Fruit fly (Drosophila melanogaster) whole organism, wandering third instar larva: ENCODE data around the gene nht.
A peak's percentile ranks its signal among the peaks of the same experiment; 100 is the strongest.

Experiments
- Abd-B ChIP-seq: fragments of >200 bp; optimal IDR thresholded peaks from 2 replicates; lab custom pipeline; 2017; ENCODE audit warnings: missing biosample characterization, missing genetic modification characterization
- CG32264 ChIP-seq: fragments of 200-800 bp; sonication (Bioruptor generic); optimal IDR thresholded peaks from 2 replicates; lab custom pipeline; 2016; ENCODE audit warnings: missing biosample characterization, missing genetic modification characterization
- CG9705 ChIP-seq: fragments of 200-800 bp; sonication (Bioruptor generic); optimal IDR thresholded peaks from 2 replicates; lab custom pipeline; 2018; ENCODE audit warnings: missing biosample characterization, mild to moderate bottlenecking, missing genetic modification characterization
- CrebA ChIP-seq: fragments of 200-800 bp; sonication (Bioruptor generic); optimal IDR thresholded peaks from 2 replicates; lab custom pipeline; 2016; ENCODE audit warnings: missing biosample characterization, mild to moderate bottlenecking, missing genetic modification characterization, borderline replicate concordance
- Dfd ChIP-seq: fragments of >200 bp; optimal IDR thresholded peaks from 2 replicates; lab custom pipeline; 2017; ENCODE audit warnings: missing biosample characterization, missing genetic modification characterization
- Dif ChIP-seq: fragments of 200-275, 200-300 bp; sonication (Bioruptor generic); optimal IDR thresholded peaks from 2 replicates; lab custom pipeline; 2018; ENCODE audit warnings: missing biosample characterization, missing genetic modification characterization; ENCODE audit not compliant: partially characterized antibody
- GATAd ChIP-seq: sonication (Bioruptor generic); optimal IDR thresholded peaks from 2 replicates; lab custom pipeline; 2016; ENCODE audit warnings: missing biosample characterization, missing genetic modification characterization
- HLH106 ChIP-seq: fragments of 200-800 bp; optimal IDR thresholded peaks from 3 replicates; lab custom pipeline; 2019; ENCODE audit warnings: missing biosample characterization, mild to moderate bottlenecking, missing genetic modification characterization, moderate library complexity
- Hnf4 ChIP-seq: fragments of 200-800 bp; sonication (Bioruptor generic); optimal IDR thresholded peaks from 2 replicates; lab custom pipeline; 2016; ENCODE audit warnings: missing biosample characterization, mild to moderate bottlenecking, missing genetic modification characterization
- Hr78 ChIP-seq: fragments of >200 bp; optimal IDR thresholded peaks from 2 replicates; lab custom pipeline; 2017; ENCODE audit warnings: missing biosample characterization, missing genetic modification characterization
- Hr83 ChIP-seq: fragments of 200-300 bp; sonication (Bioruptor generic); optimal IDR thresholded peaks from 2 replicates; lab custom pipeline; 2016; ENCODE audit warnings: missing biosample characterization, mild to moderate bottlenecking, missing genetic modification characterization, moderate library complexity; ENCODE audit not compliant: poor library complexity, severe bottlenecking
- Jra ChIP-seq: sonication (Bioruptor generic); optimal IDR thresholded peaks from 2 replicates; lab custom pipeline; 2016; ENCODE audit warnings: missing biosample characterization, missing genetic modification characterization
- Mio ChIP-seq: sonication (Bioruptor generic); optimal IDR thresholded peaks from 2 replicates; lab custom pipeline; 2016; ENCODE audit warnings: missing biosample characterization, missing genetic modification characterization
- Myc ChIP-seq: fragments of >200 bp; optimal IDR thresholded peaks from 2 replicates; lab custom pipeline; 2017
- N ChIP-seq: fragments of >200 bp; optimal IDR thresholded peaks from 2 replicates; lab custom pipeline; 2018; ENCODE audit warnings: missing biosample characterization, missing external identifiers, missing genetic modification characterization
- OdsH ChIP-seq: fragments of 200-800 bp; sonication (Bioruptor generic); optimal IDR thresholded peaks from 2 replicates; lab custom pipeline; 2016; ENCODE audit warnings: missing biosample characterization, mild to moderate bottlenecking, missing genetic modification characterization
- Rel ChIP-seq, 2 experiments: fragments of 200-800 bp; sonication (Bioruptor generic) in 1 of 2; optimal IDR thresholded peaks; 2 replicates in 1 of 2; 3 replicates in 1 of 2; lab custom pipeline; 2016 to 2019; ENCODE audit warnings: mild to moderate bottlenecking in 2 of 2, missing biosample characterization in 2 of 2, missing genetic modification characterization in 2 of 2, moderate library complexity in 1 of 2
- Sp1 ChIP-seq: fragments of 200-800 bp; sonication (Bioruptor generic); optimal IDR thresholded peaks from 3 replicates; lab custom pipeline; 2019; ENCODE audit warnings: missing biosample characterization, mild to moderate bottlenecking, missing genetic modification characterization, moderate library complexity
- Vsx2 ChIP-seq: fragments of 200-300, 225-300 bp; sonication (Bioruptor generic); optimal IDR thresholded peaks from 2 replicates; lab custom pipeline; 2018; ENCODE audit warnings: missing biosample characterization, missing genetic modification characterization; ENCODE audit not compliant: partially characterized antibody
- br ChIP-seq: fragments of 200-800 bp; sonication (Bioruptor generic); optimal IDR thresholded peaks from 2 replicates; lab custom pipeline; 2016; ENCODE audit warnings: missing biosample characterization, missing genetic modification characterization
- brk ChIP-seq: fragments of 200-800 bp; sonication (Bioruptor generic); optimal IDR thresholded peaks from 2 replicates; lab custom pipeline; 2016; ENCODE audit warnings: missing biosample characterization, mild to moderate bottlenecking, missing genetic modification characterization
- dl ChIP-seq, 2 experiments: fragments of 175-275, 200-275 bp in 1 of 2; fragments of 200-275 bp in 1 of 2; sonication (Bioruptor generic); optimal IDR thresholded peaks; lab custom pipeline; 2018; ENCODE audit warnings: mild to moderate bottlenecking in 2 of 2, missing biosample characterization in 2 of 2, missing genetic modification characterization in 2 of 2, moderate library complexity in 2 of 2; ENCODE audit not compliant: partially characterized antibody in 2 of 2, insufficient read depth in 1 of 2
- dmrt93B ChIP-seq: fragments of 200-800 bp; sonication (Bioruptor generic); optimal IDR thresholded peaks from 2 replicates; lab custom pipeline; 2018; ENCODE audit warnings: missing biosample characterization, mild to moderate bottlenecking, missing genetic modification characterization
- dsf ChIP-seq: sonication (Bioruptor generic); optimal IDR thresholded peaks from 2 replicates; lab custom pipeline; 2016; ENCODE audit warnings: missing biosample characterization, missing genetic modification characterization, borderline replicate concordance
- ey ChIP-seq: fragments of 200-800 bp; sonication (Bioruptor generic); optimal IDR thresholded peaks from 2 replicates; lab custom pipeline; 2016; ENCODE audit warnings: missing biosample characterization, missing genetic modification characterization
- foxo ChIP-seq, 2 experiments: fragments of 200-800 bp; sonication (Bioruptor generic); optimal IDR thresholded peaks; 2 replicates in 1 of 2; 3 replicates in 1 of 2; lab custom pipeline; 2016 to 2017; ENCODE audit warnings: missing biosample characterization in 2 of 2, missing genetic modification characterization in 2 of 2
- fru ChIP-seq: fragments of 200-800 bp; sonication (Bioruptor generic); optimal IDR thresholded peaks from 3 replicates; lab custom pipeline; 2016; ENCODE audit warnings: missing biosample characterization, mild to moderate bottlenecking, missing genetic modification characterization
- h ChIP-seq: fragments of 200-800 bp; sonication (Bioruptor generic); optimal IDR thresholded peaks from 3 replicates; lab custom pipeline; 2016; ENCODE audit warnings: missing biosample characterization, mild to moderate bottlenecking, missing genetic modification characterization
- jim ChIP-seq: fragments of 175-275, 200-325 bp; sonication (Bioruptor generic); optimal IDR thresholded peaks from 2 replicates; lab custom pipeline; 2016; ENCODE audit warnings: missing biosample characterization, mild to moderate bottlenecking, missing genetic modification characterization
- lola ChIP-seq: fragments of >200 bp; optimal IDR thresholded peaks from 2 replicates; lab custom pipeline; 2017; ENCODE audit warnings: missing biosample characterization, missing genetic modification characterization
- pan ChIP-seq: fragments of >200 bp; optimal IDR thresholded peaks from 2 replicates; lab custom pipeline; 2017
- psq ChIP-seq: fragments of 200-800 bp; sonication (Bioruptor generic); optimal IDR thresholded peaks from 3 replicates; lab custom pipeline; 2017; ENCODE audit warnings: missing biosample characterization, mild to moderate bottlenecking, missing genetic modification characterization, moderate library complexity
- rgr ChIP-seq: fragments of 200-800 bp; sonication (Bioruptor generic); optimal IDR thresholded peaks from 3 replicates; lab custom pipeline; 2016; ENCODE audit warnings: missing biosample characterization, mild to moderate bottlenecking, missing genetic modification characterization
- sage ChIP-seq: fragments of 200-800 bp; sonication (Bioruptor generic); optimal IDR thresholded peaks from 2 replicates; lab custom pipeline; 2016; ENCODE audit warnings: missing biosample characterization, mild to moderate bottlenecking, missing genetic modification characterization
- sv ChIP-seq: fragments of 200-800 bp; sonication (Bioruptor generic); optimal IDR thresholded peaks from 3 replicates; lab custom pipeline; 2016; ENCODE audit warnings: missing biosample characterization, missing genetic modification characterization
- tai ChIP-seq: sonication (Bioruptor generic); optimal IDR thresholded peaks from 2 replicates; lab custom pipeline; 2016; ENCODE audit warnings: missing biosample characterization, missing genetic modification characterization
- usp ChIP-seq: fragments of >200 bp; optimal IDR thresholded peaks from 2 replicates; lab custom pipeline; 2017; ENCODE audit warnings: missing biosample characterization, missing genetic modification characterization
- woc ChIP-seq: sonication (Bioruptor generic); optimal IDR thresholded peaks from 2 replicates; lab custom pipeline; 2016; ENCODE audit warnings: missing biosample characterization, mild to moderate bottlenecking, missing genetic modification characterization

The nht gene

dm6 chr2L:15327993-15328392 is 9.3 kb upstream of the nht start:
- TF ChIP-seq psq (GFP tag; lab: Kevin White, UChicago) (peak; percentile 12), N (no peak), Sp1 (GFP tag; lab: Kevin White, UChicago) (peak; percentile 37), OdsH (GFP tag; lab: Kevin White, UChicago) (peak; percentile 2), sv (GFP tag; lab: Kevin White, UChicago) (no peak), dl (GFP tag; optimal IDR thresholded peaks at IDR 0.05; lab: Kevin White, UChicago; ENCODE audit: insufficient read depth in 1 of 2, partially characterized antibody in 2 of 2) (no peak), fru (GFP tag; lab: Kevin White, UChicago) (peak; percentile 51), lola (GFP tag; lab: Kevin White, UChicago) (no peak), Hnf4 (GFP tag; lab: Kevin White, UChicago) (peak; percentile 19), CG32264 (GFP tag; lab: Kevin White, UChicago) (no peak), br (GFP tag; lab: Kevin White, UChicago) (peak; percentile 34), sage (no peak), dmrt93B (GFP tag; lab: Kevin White, UChicago) (peak; percentile 7), pan (no peak), dsf (GFP tag; lab: Kevin White, UChicago) (no peak), jim (GFP tag; lab: Kevin White, UChicago) (no peak), rgr (peak; percentile 17), Mio (GFP tag; lab: Kevin White, UChicago) (no peak), Rel (GFP tag; optimal IDR thresholded peaks at IDR 0.05; lab: Kevin White, UChicago) (no peak), Rel (tag; optimal IDR thresholded peaks at IDR 0.05; lab: Kevin White, UChicago) (no peak), Myc (lab: Kevin White, UChicago) (no peak), ey (peak; percentile 18), GATAd (GFP tag; lab: Kevin White, UChicago) (no peak), woc (GFP tag; lab: Kevin White, UChicago) (peak; percentile 4), Hr83 (GFP tag; lab: Kevin White, UChicago) (no peak), Abd-B (no peak), Dif (GFP tag; lab: Kevin White, UChicago) (no peak), Jra (no peak), HLH106 (tag; lab: Kevin White, UChicago) (no peak), CrebA (GFP tag; lab: Kevin White, UChicago) (no peak), tai (no peak), brk (GFP tag; lab: Kevin White, UChicago) (no peak), Dfd (no peak), CG9705 (GFP tag; lab: Kevin White, UChicago) (no peak), h (GFP tag; lab: Kevin White, UChicago) (peak; percentile 53), usp (GFP tag; lab: Kevin White, UChicago) (no peak), Vsx2 (no peak), foxo (GFP tag; optimal IDR thresholded peaks at IDR 0.05; lab: Kevin White, UChicago) (peak in 1 of 2 experiments; percentile 41), Hr78 (GFP tag; lab: Kevin White, UChicago) (no peak)

- no peak for TF ChIP-seq Myc (lab: Kevin White, UChicago)
- peak; percentile 18 for TF ChIP-seq fru (GFP tag; lab: Kevin White, UChicago)
- TF ChIP-seq OdsH (GFP tag; lab: Kevin White, UChicago), result peak; percentile 17
- peak in 1 of 2 experiments; percentile 27 for TF ChIP-seq foxo (GFP tag; optimal IDR thresholded peaks at IDR 0.05; lab: Kevin White, UChicago)
- no peak for TF ChIP-seq Dfd
- no peak for TF ChIP-seq Dif (GFP tag; lab: Kevin White, UChicago)
- no peak for TF ChIP-seq Abd-B
Observed at dm6 chr2L:15325555-15326285, 7.0 kb upstream of the nht start.
